Fruit fly (Drosophila melanogaster) whole organism, embryonic: Measurements from ENCODE around the gene Patsas.
A peak's percentile ranks its signal among the peaks of the same experiment; 100 is the strongest.

Experiments
- Abd-B ChIP-seq: fragments of 200-800 bp; sonication (Bioruptor generic); optimal IDR thresholded peaks from 2 replicates; lab custom pipeline; 2018; ENCODE audit warnings: missing biosample characterization, mild to moderate bottlenecking, missing genetic modification characterization, moderate library complexity
- Adf1 ChIP-seq: fragments of 200-800 bp; sonication (Bioruptor generic); IDR thresholded peaks from 2 replicates; pipeline ENCODE4 v1.3.6; 2022; ENCODE audit warnings: missing biosample characterization, missing genetic modification characterization
- CG10462 ChIP-seq: fragments of 200-800 bp; sonication (Bioruptor generic); optimal IDR thresholded peaks from 2 replicates; lab custom pipeline; 2016; ENCODE audit warnings: missing biosample characterization, missing genetic modification characterization
- CG10959 ChIP-seq: fragments of 200-800 bp; sonication (Bioruptor generic); IDR thresholded peaks from 2 replicates; pipeline ENCODE4 v1.3.6; 2022; ENCODE audit warnings: missing biosample characterization, missing genetic modification characterization
- CG11456 ChIP-seq: fragments of 200-800 bp; sonication (Bioruptor generic); IDR thresholded peaks from 3 replicates; pipeline ENCODE4 v1.3.6; 2022; ENCODE audit warnings: missing biosample characterization, missing genetic modification characterization
- CG14014 ChIP-seq: fragments of 200-800 bp; sonication (Bioruptor generic); IDR thresholded peaks from 2 replicates; pipeline ENCODE4 v1.3.6; 2022; ENCODE audit warnings: missing biosample characterization, missing genetic modification characterization
- CG17361 ChIP-seq: fragments of 200-800 bp; sonication (Bioruptor generic); IDR thresholded peaks from 3 replicates; pipeline ENCODE4 v1.3.6; 2022; ENCODE audit warnings: missing biosample characterization, missing genetic modification characterization
- CG1792 ChIP-seq: fragments of 200-800 bp; sonication (Bioruptor generic); optimal IDR thresholded peaks from 2 replicates; lab custom pipeline; 2016; ENCODE audit warnings: missing biosample characterization, missing genetic modification characterization
- CG2202 ChIP-seq: fragments of 200-800 bp; sonication (Bioruptor generic); optimal IDR thresholded peaks from 2 replicates; lab custom pipeline; 2018; ENCODE audit warnings: missing biosample characterization, mild to moderate bottlenecking, missing genetic modification characterization
- CG30020 ChIP-seq: fragments of 200-800 bp; optimal IDR thresholded peaks from 2 replicates; lab custom pipeline; 2019; ENCODE audit warnings: missing biosample characterization, mild to moderate bottlenecking, missing genetic modification characterization, moderate library complexity
- CG31224 ChIP-seq: fragments of 200-800 bp; sonication (Bioruptor generic); IDR thresholded peaks from 2 replicates; pipeline ENCODE4 v1.3.6; 2022; ENCODE audit warnings: missing biosample characterization, missing genetic modification characterization
- CG6254 ChIP-seq: fragments of 200-800 bp; sonication (Bioruptor generic); optimal IDR thresholded peaks from 3 replicates; lab custom pipeline; 2017; ENCODE audit warnings: mild to moderate bottlenecking, missing biosample characterization, missing genetic modification reagents, missing genetic modification characterization
- CG7963 ChIP-seq: fragments of 200-800 bp; sonication (Bioruptor generic); IDR thresholded peaks from 3 replicates; pipeline ENCODE4 v1.3.6; 2022; ENCODE audit warnings: missing biosample characterization, missing genetic modification characterization; ENCODE audit not compliant: partially characterized antibody
- CG9797 ChIP-seq: fragments of 200-800 bp; sonication (Bioruptor generic); optimal IDR thresholded peaks from 3 replicates; lab custom pipeline; 2018; ENCODE audit warnings: missing biosample characterization, mild to moderate bottlenecking, missing genetic modification characterization
- CkIIα-i1 ChIP-seq: fragments of 200-800 bp; sonication (Bioruptor generic); IDR thresholded peaks from 2 replicates; pipeline ENCODE4 v1.3.6; 2022; ENCODE audit warnings: missing biosample characterization, missing genetic modification characterization
- D19A ChIP-seq: fragments of 200-800 bp; optimal IDR thresholded peaks from 3 replicates; lab custom pipeline; 2019; ENCODE audit warnings: missing biosample characterization, mild to moderate bottlenecking, missing genetic modification characterization, moderate library complexity
- D19B ChIP-seq: fragments of 200-800 bp; sonication (Bioruptor generic); optimal IDR thresholded peaks from 2 replicates; lab custom pipeline; 2017; ENCODE audit warnings: missing biosample characterization, mild to moderate bottlenecking, missing genetic modification characterization
- Dbx ChIP-seq: fragments of 200-800 bp; sonication (Bioruptor generic); IDR thresholded peaks from 3 replicates; pipeline ENCODE4 v1.3.6; 2022; ENCODE audit warnings: missing biosample characterization, missing genetic modification characterization
- Dfd ChIP-seq, 2 experiments: fragments of >200 bp; optimal IDR thresholded peaks; 2 replicates each; lab custom pipeline; 2017; ENCODE audit warnings: missing biosample characterization in 2 of 2, missing genetic modification characterization in 2 of 2
- Dll ChIP-seq: fragments of 200-800 bp; sonication (Bioruptor generic); IDR thresholded peaks from 4 replicates; pipeline ENCODE4 v1.3.6; 2022; ENCODE audit warnings: missing biosample characterization, missing genetic modification characterization; ENCODE audit not compliant: partially characterized antibody
- Ets65A ChIP-seq: fragments of 200-800 bp; sonication (Bioruptor generic); peaks from one replicate; lab custom pipeline; 2016; ENCODE audit warnings: missing biosample characterization, missing genetic modification characterization
- GATAe ChIP-seq: fragments of 200-800 bp; sonication (Bioruptor generic); conservative IDR thresholded peaks from 2 replicates; pipeline ENCODE4 v1.3.6; 2022; ENCODE audit warnings: missing biosample characterization, missing genetic modification characterization
- HHEX ChIP-seq: fragments of 200-800 bp; sonication (Bioruptor generic); optimal IDR thresholded peaks from 3 replicates; lab custom pipeline; 2017; ENCODE audit warnings: missing biosample characterization, mild to moderate bottlenecking, missing genetic modification characterization, missing genetic modification reagents
- HLH4C ChIP-seq: fragments of 200-800 bp; sonication (Bioruptor generic); IDR thresholded peaks from 3 replicates; pipeline ENCODE4 v1.3.6; 2022; ENCODE audit warnings: missing biosample characterization, missing genetic modification characterization; ENCODE audit not compliant: partially characterized antibody
- Hsf ChIP-seq: fragments of 200-800 bp; sonication (Bioruptor generic); optimal IDR thresholded peaks from 3 replicates; lab custom pipeline; 2016; ENCODE audit warnings: missing biosample characterization, missing genetic modification characterization
- Nf-YA ChIP-seq: fragments of 200-800 bp; sonication (Bioruptor generic); IDR thresholded peaks from 2 replicates; pipeline ENCODE4 v1.3.6; 2022; ENCODE audit warnings: missing biosample characterization, missing genetic modification characterization
- Side ChIP-seq: fragments of 200-800 bp; sonication (Bioruptor generic); optimal IDR thresholded peaks from 2 replicates; lab custom pipeline; 2016; ENCODE audit warnings: missing biosample characterization, missing genetic modification characterization
- Sox100B ChIP-seq: fragments of 200-800 bp; sonication (Bioruptor generic); optimal IDR thresholded peaks from 3 replicates; lab custom pipeline; 2018; ENCODE audit warnings: missing biosample characterization, mild to moderate bottlenecking, missing genetic modification characterization
- Spps ChIP-seq: fragments of 200-800 bp; sonication (Bioruptor generic); optimal IDR thresholded peaks from 2 replicates; lab custom pipeline; 2018; ENCODE audit warnings: missing biosample characterization, mild to moderate bottlenecking, missing genetic modification characterization
- Ssrp ChIP-seq: fragments of 200-800 bp; sonication (Bioruptor generic); optimal IDR thresholded peaks from 2 replicates; lab custom pipeline; 2018; ENCODE audit warnings: missing biosample characterization, mild to moderate bottlenecking, missing genetic modification characterization, moderate library complexity
- Stat92E ChIP-seq, 3 experiments: fragments of >200 bp in 2 of 3; fragments of 200-800 bp in 1 of 3; sonication (Bioruptor generic) in 1 of 3; optimal IDR thresholded peaks; 2 replicates each; lab custom pipeline; 2017 to 2019; ENCODE audit warnings: missing biosample characterization in 3 of 3, missing genetic modification characterization in 3 of 3, mild to moderate bottlenecking in 1 of 3, moderate library complexity in 1 of 3
- aop ChIP-seq: fragments of 200-800 bp; sonication (Bioruptor generic); IDR thresholded peaks from 2 replicates; pipeline ENCODE4 v1.3.6; 2022; ENCODE audit warnings: missing biosample characterization, missing genetic modification characterization
- ash1 ChIP-seq: fragments of 200-800 bp; sonication (Bioruptor generic); optimal IDR thresholded peaks from 2 replicates; lab custom pipeline; 2018; ENCODE audit warnings: missing biosample characterization, mild to moderate bottlenecking, missing genetic modification characterization
- chinmo ChIP-seq: fragments of 200-800 bp; sonication (Bioruptor generic); IDR thresholded peaks from 4 replicates; pipeline ENCODE4 v1.3.6; 2022; ENCODE audit warnings: missing biosample characterization, missing genetic modification characterization; ENCODE audit not compliant: partially characterized antibody
- ci ChIP-seq: fragments of 200-800 bp; sonication (Bioruptor generic); IDR thresholded peaks from 3 replicates; pipeline ENCODE4 v1.3.6; 2022; ENCODE audit warnings: missing biosample characterization, missing genetic modification characterization
- disco-r ChIP-seq: fragments of 200-800 bp; sonication (Bioruptor generic); optimal IDR thresholded peaks from 2 replicates; lab custom pipeline; 2016; ENCODE audit warnings: missing biosample characterization, missing genetic modification characterization
- dm ChIP-seq: fragments of 200-800 bp; sonication (Bioruptor generic); optimal IDR thresholded peaks from 3 replicates; lab custom pipeline; 2016; ENCODE audit warnings: missing biosample characterization, missing genetic modification characterization
- fd64A ChIP-seq: fragments of 200-800 bp; sonication (Bioruptor generic); optimal IDR thresholded peaks from 3 replicates; lab custom pipeline; 2018; ENCODE audit warnings: missing biosample characterization, mild to moderate bottlenecking, missing genetic modification characterization
- fu2 ChIP-seq: fragments of 200-800 bp; sonication (Bioruptor generic); optimal IDR thresholded peaks from 2 replicates; lab custom pipeline; 2016; ENCODE audit warnings: missing biosample characterization, missing genetic modification characterization
- grau ChIP-seq: fragments of 200-800 bp; optimal IDR thresholded peaks from 3 replicates; lab custom pipeline; 2019; ENCODE audit warnings: missing biosample characterization, mild to moderate bottlenecking, missing genetic modification characterization, moderate library complexity
- lab ChIP-seq: fragments of 200-800 bp; sonication (Bioruptor generic); optimal IDR thresholded peaks from 3 replicates; lab custom pipeline; 2017; ENCODE audit warnings: missing biosample characterization, missing genetic modification characterization, mild to moderate bottlenecking, moderate library complexity, missing genetic modification reagents
- lbe ChIP-seq: fragments of 200-800 bp; sonication (Bioruptor generic); optimal IDR thresholded peaks from 2 replicates; lab custom pipeline; 2016; ENCODE audit warnings: missing biosample characterization, mild to moderate bottlenecking, missing genetic modification characterization
- pros ChIP-seq: fragments of 200-800 bp; sonication (Bioruptor generic); optimal IDR thresholded peaks from 3 replicates; lab custom pipeline; 2019; ENCODE audit warnings: missing biosample characterization, mild to moderate bottlenecking, missing genetic modification characterization, moderate library complexity
- pum ChIP-seq: fragments of 200-800 bp; sonication (Bioruptor generic); optimal IDR thresholded peaks from 2 replicates; lab custom pipeline; 2016; ENCODE audit warnings: missing biosample characterization, missing genetic modification characterization
- run ChIP-seq: fragments of 200-800 bp; sonication (Bioruptor generic); optimal IDR thresholded peaks from 3 replicates; lab custom pipeline; 2018; ENCODE audit warnings: missing biosample characterization, mild to moderate bottlenecking, missing genetic modification characterization
- scrt ChIP-seq: fragments of 200-800 bp; sonication (Bioruptor generic); optimal IDR thresholded peaks from 2 replicates; lab custom pipeline; 2018; ENCODE audit warnings: missing biosample characterization, mild to moderate bottlenecking, missing genetic modification characterization, moderate library complexity
- seq ChIP-seq: fragments of 200-800 bp; sonication (Bioruptor generic); IDR thresholded peaks from 2 replicates; pipeline ENCODE4 v1.3.6; 2022; ENCODE audit warnings: missing biosample characterization, missing genetic modification characterization
- sim ChIP-seq: fragments of 200-800 bp; sonication (Bioruptor generic); IDR thresholded peaks from 2 replicates; pipeline ENCODE4 v1.3.6; 2022; ENCODE audit warnings: missing biosample characterization, missing genetic modification characterization
- sima ChIP-seq: fragments of 200-800 bp; sonication (Bioruptor generic); optimal IDR thresholded peaks from 2 replicates; lab custom pipeline; 2016; ENCODE audit warnings: missing biosample characterization, missing genetic modification characterization
- usp ChIP-seq: fragments of >200 bp; optimal IDR thresholded peaks from 2 replicates; lab custom pipeline; 2017; ENCODE audit warnings: missing biosample characterization, missing genetic modification characterization

Gene Patsas

DNA sequence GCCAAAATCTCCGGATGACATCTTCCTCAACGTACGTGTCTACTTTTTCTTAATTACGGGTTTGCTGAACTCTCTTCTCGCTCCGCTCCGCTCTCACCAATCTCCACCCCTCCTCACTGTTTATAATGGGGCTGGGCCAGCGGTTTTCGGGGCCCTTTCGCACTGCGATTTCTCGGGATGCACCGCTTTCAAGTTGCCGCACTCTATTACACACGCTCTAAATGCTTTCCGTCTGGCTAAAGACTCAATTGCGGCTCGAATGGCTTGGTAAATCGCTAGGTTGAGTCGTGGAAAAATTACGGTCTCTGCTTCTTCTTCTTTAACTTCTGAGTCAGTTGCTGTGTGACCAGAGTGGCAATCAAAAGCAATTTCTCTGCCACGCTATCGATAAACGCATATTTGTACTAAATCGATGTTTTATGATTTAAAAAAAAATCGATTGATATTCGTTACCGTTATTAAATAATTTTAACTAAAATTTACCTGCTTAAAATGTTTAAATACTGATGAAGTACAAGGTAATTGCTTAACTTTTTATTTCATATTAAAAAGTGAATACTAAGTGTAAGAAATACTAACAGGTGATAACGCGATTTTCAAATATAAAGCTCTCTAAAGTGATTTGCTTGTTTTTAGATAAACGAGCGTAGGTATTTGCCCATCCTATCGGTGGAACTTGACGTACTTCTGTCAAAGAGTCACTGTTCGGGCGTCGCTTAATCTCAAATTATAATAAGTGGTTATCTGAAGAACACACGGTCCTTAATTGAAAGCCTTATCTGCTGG lies 5.9 kb upstream of the Patsas start, which contains the start of the genes Rab6 and Phae1 (continued):
- TF ChIP-seq Stat92E (GFP tag; optimal IDR thresholded peaks at IDR 0.05; lab: Kevin White, UChicago) (peak in 1 of 3 experiments; percentile 55), CG7963 (GFP tag; lab: Robert Waterston, UW) (peak; percentile 60; the same call in 1 of the 3 replicates), lbe (no peak), Ssrp (no peak), Dbx (GFP tag; lab: Robert Waterston, UW) (no peak), Nf-YA (GFP tag; lab: Robert Waterston, UW) (no peak), dm (GFP tag; lab: Kevin White, UChicago) (no peak), CG11456 (no peak), chinmo (GFP tag; lab: Robert Waterston, UW) (peak; percentile 84), CG17361 (0 out of 3 replicates have a peak, but pooled peaks have one; percentile 23), Side (GFP tag; lab: Kevin White, UChicago) (peak; percentile 33), Adf1 (no peak), usp (GFP tag; lab: Kevin White, UChicago) (no peak), GATAe (GFP tag; lab: Robert Waterston, UW) (no peak), CG10462 (GFP tag; lab: Kevin White, UChicago) (peak; percentile 27), Dfd (GFP tag; optimal IDR thresholded peaks at IDR 0.05; lab: Kevin White, UChicago) (no peak), CG6254 (no peak), ci (GFP tag; lab: Robert Waterston, UW) (no peak), CG1792 (GFP tag; lab: Kevin White, UChicago) (no peak), ash1 (GFP tag; lab: Kevin White, UChicago) (no peak), disco-r (GFP tag; lab: Kevin White, UChicago) (no peak), CkIIα-i1 (GFP tag; lab: Robert Waterston, UW) (no peak), CG30020 (tag; lab: Kevin White, UChicago) (no peak), Sox100B (GFP tag; lab: Kevin White, UChicago) (no peak), Abd-B (GFP tag; lab: Kevin White, UChicago) (no peak), grau (tag; lab: Kevin White, UChicago) (no peak), sim (GFP tag; lab: Robert Waterston, UW) (no peak), CG2202 (no peak), Dll (GFP tag; lab: Robert Waterston, UW) (peak; percentile 83), Ets65A (no peak), HLH4C (GFP tag; lab: Robert Waterston, UW) (peak; percentile 87), scrt (GFP tag; lab: Kevin White, UChicago) (no peak), lab (GFP tag; lab: Kevin White, UChicago) (no peak), pros (GFP tag; lab: Kevin White, UChicago) (peak; percentile 6), CG9797 (GFP tag; lab: Kevin White, UChicago) (peak; percentile 81), HHEX (GFP tag; lab: Kevin White, UChicago) (no peak), CG10959 (no peak), CG31224 (GFP tag; lab: Robert Waterston, UW) (no peak), CG14014 (GFP tag; lab: Robert Waterston, UW) (no peak), fu2 (no peak), D19B (no peak), aop (no peak), D19A (tag; lab: Kevin White, UChicago) (no peak), Spps (tag; lab: Kevin White, UChicago) (no peak), seq (GFP tag; lab: Robert Waterston, UW) (peak; percentile 18; the same call in 1 of the 2 replicates), run (tag; lab: Kevin White, UChicago) (no peak), fd64A (GFP tag; lab: Kevin White, UChicago) (no peak), sima (GFP tag; lab: Kevin White, UChicago) (no peak), Hsf (no peak), pum (GFP tag; lab: Kevin White, UChicago) (no peak)
